Fruit fly (Drosophila melanogaster) whole organism, prepupa: ENCODE measurements around the gene SNRPG.

Experiments used
- Blimp-1 ChIP-seq: fragments of 200-800 bp; sonication (Bioruptor generic); optimal IDR thresholded peaks from 3 replicates; lab custom pipeline; 2017; ENCODE audit warnings: missing biosample characterization, missing genetic modification characterization, mild to moderate bottlenecking, moderate library complexity, missing genetic modification reagents
- CG10631 ChIP-seq: fragments of 200-800 bp; sonication (Bioruptor generic); optimal IDR thresholded peaks from 2 replicates; lab custom pipeline; 2016; ENCODE audit warnings: missing biosample characterization, missing genetic modification characterization
- CG10669 ChIP-seq: fragments of 200-800 bp; sonication (Bioruptor generic); optimal IDR thresholded peaks from 3 replicates; lab custom pipeline; 2018; ENCODE audit warnings: missing biosample characterization, mild to moderate bottlenecking, missing genetic modification characterization, moderate library complexity
- CG11762 ChIP-seq: fragments of 200-800 bp; sonication (Bioruptor generic); optimal IDR thresholded peaks from 3 replicates; lab custom pipeline; 2016; ENCODE audit warnings: missing biosample characterization, missing genetic modification characterization; ENCODE audit not compliant: insufficient read depth
- CG15336 ChIP-seq: fragments of 200-800 bp; sonication (Bioruptor generic); IDR thresholded peaks from 2 replicates; pipeline ENCODE4 v1.3.6; 2022; ENCODE audit warnings: missing biosample characterization, missing genetic modification characterization
- CG16779 ChIP-seq: fragments of 200-800 bp; sonication (Bioruptor generic); optimal IDR thresholded peaks from 3 replicates; lab custom pipeline; 2017; ENCODE audit warnings: missing biosample characterization, mild to moderate bottlenecking, missing genetic modification characterization
- CG3032 ChIP-seq: fragments of 200-800 bp; optimal IDR thresholded peaks from 2 replicates; lab custom pipeline; 2019; ENCODE audit warnings: missing biosample characterization, mild to moderate bottlenecking, missing genetic modification characterization, moderate library complexity
- CG31627 ChIP-seq: fragments of 200-800 bp; sonication (Bioruptor generic); optimal IDR thresholded peaks from 3 replicates; lab custom pipeline; 2016; ENCODE audit warnings: missing biosample characterization, missing genetic modification characterization
- CG32006 ChIP-seq: fragments of 200-800 bp; sonication (Bioruptor generic); optimal IDR thresholded peaks from 3 replicates; lab custom pipeline; 2017; ENCODE audit warnings: missing biosample characterization, mild to moderate bottlenecking, missing genetic modification characterization
- CG3919 ChIP-seq: fragments of 200-800 bp; sonication (Bioruptor generic); optimal IDR thresholded peaks from 3 replicates; lab custom pipeline; 2016; ENCODE audit warnings: missing biosample characterization, missing genetic modification characterization
- CG4318 ChIP-seq: fragments of 200-800 bp; sonication (Bioruptor generic); optimal IDR thresholded peaks from 3 replicates; lab custom pipeline; 2017; ENCODE audit warnings: missing biosample characterization, mild to moderate bottlenecking, missing genetic modification characterization
- CG6163 ChIP-seq: fragments of 200-800 bp; sonication (Bioruptor generic); IDR thresholded peaks from 3 replicates; pipeline ENCODE4 v1.3.6; 2022; ENCODE audit warnings: missing biosample characterization, missing genetic modification characterization
- CG6276 ChIP-seq: fragments of 200-800 bp; sonication (Bioruptor generic); optimal IDR thresholded peaks from 2 replicates; lab custom pipeline; 2017; ENCODE audit warnings: missing biosample characterization, mild to moderate bottlenecking, missing genetic modification characterization
- CG6792 ChIP-seq: fragments of 200-800 bp; sonication (Bioruptor generic); optimal IDR thresholded peaks from 3 replicates; lab custom pipeline; 2016; ENCODE audit warnings: missing biosample characterization, missing genetic modification characterization
- CG6808 ChIP-seq: fragments of 200-800 bp; sonication (Bioruptor generic); optimal IDR thresholded peaks from 3 replicates; lab custom pipeline; 2017; ENCODE audit warnings: missing biosample characterization, missing genetic modification characterization, mild to moderate bottlenecking, moderate library complexity, missing genetic modification reagents
- CG6854 ChIP-seq: fragments of 200-800 bp; sonication (Bioruptor generic); optimal IDR thresholded peaks from 2 replicates; lab custom pipeline; 2017; ENCODE audit warnings: missing biosample characterization, mild to moderate bottlenecking, missing genetic modification characterization
- CG7368 ChIP-seq: fragments of 200-800 bp; sonication (Bioruptor generic); optimal IDR thresholded peaks from 3 replicates; lab custom pipeline; 2016; ENCODE audit warnings: missing biosample characterization, missing genetic modification characterization
- CG8119 ChIP-seq: fragments of 200-800 bp; sonication (Bioruptor generic); IDR thresholded peaks from 3 replicates; pipeline ENCODE4 v1.3.6; 2022; ENCODE audit warnings: missing biosample characterization, missing genetic modification characterization
- CG8319 ChIP-seq: fragments of 200-800 bp; sonication (Bioruptor generic); optimal IDR thresholded peaks from 3 replicates; lab custom pipeline; 2016; ENCODE audit warnings: missing biosample characterization, missing genetic modification characterization
- CG8632 ChIP-seq: fragments of 200-800 bp; sonication (Bioruptor generic); optimal IDR thresholded peaks from 3 replicates; lab custom pipeline; 2016; ENCODE audit warnings: missing biosample characterization, missing genetic modification characterization
- CG9139 ChIP-seq: fragments of 200-800 bp; sonication (Bioruptor generic); optimal IDR thresholded peaks from 3 replicates; lab custom pipeline; 2017; ENCODE audit warnings: missing biosample characterization, mild to moderate bottlenecking, missing genetic modification characterization
- Eip75B ChIP-seq: fragments of 200-800 bp; sonication (Bioruptor generic); optimal IDR thresholded peaks from 3 replicates; lab custom pipeline; 2016; ENCODE audit warnings: missing biosample characterization, missing genetic modification characterization
- Eip78C ChIP-seq: fragments of 200-800 bp; sonication (Bioruptor generic); peaks from one replicate; lab custom pipeline; 2016; ENCODE audit warnings: missing biosample characterization, missing genetic modification characterization
- Eip93F ChIP-seq: fragments of 200-800 bp; sonication (Bioruptor generic); optimal IDR thresholded peaks from 2 replicates; lab custom pipeline; 2016; ENCODE audit warnings: missing biosample characterization, mild to moderate bottlenecking, missing genetic modification characterization
- Ets21C ChIP-seq: fragments of 200-800 bp; sonication (Bioruptor generic); optimal IDR thresholded peaks from 3 replicates; lab custom pipeline; 2016; ENCODE audit warnings: missing biosample characterization, missing genetic modification characterization
- Ets96B ChIP-seq: fragments of 200-800 bp; optimal IDR thresholded peaks from 2 replicates; lab custom pipeline; 2019; ENCODE audit warnings: missing biosample characterization, mild to moderate bottlenecking, missing genetic modification characterization, moderate library complexity
- Gug ChIP-seq: fragments of 200-800 bp; sonication (Bioruptor generic); IDR thresholded peaks from 2 replicates; pipeline ENCODE4 v1.3.6; 2022; ENCODE audit warnings: missing biosample characterization, missing genetic modification characterization
- Hr38 ChIP-seq: sonication (Bioruptor generic); optimal IDR thresholded peaks from 2 replicates; lab custom pipeline; 2016; ENCODE audit warnings: missing biosample characterization, missing genetic modification characterization
- Hr39 ChIP-seq: fragments of 200-800 bp; sonication (Bioruptor generic); optimal IDR thresholded peaks from 2 replicates; lab custom pipeline; 2016; ENCODE audit warnings: missing biosample characterization, missing genetic modification characterization
- Hr4 ChIP-seq: fragments of 200-800 bp; sonication (Bioruptor generic); optimal IDR thresholded peaks from 3 replicates; lab custom pipeline; 2016; ENCODE audit warnings: missing biosample characterization, missing genetic modification characterization
- Lpt ChIP-seq: fragments of 200-800 bp; sonication (Bioruptor generic); optimal IDR thresholded peaks from 3 replicates; lab custom pipeline; 2016; ENCODE audit warnings: missing biosample characterization, missing genetic modification characterization
- Met ChIP-seq: fragments of 200-800 bp; sonication (Bioruptor generic); optimal IDR thresholded peaks from 3 replicates; lab custom pipeline; 2016; ENCODE audit warnings: missing biosample characterization, missing genetic modification characterization
- OdsH ChIP-seq: fragments of 200-800 bp; sonication (Bioruptor generic); optimal IDR thresholded peaks from 3 replicates; lab custom pipeline; 2016; ENCODE audit warnings: missing biosample characterization, missing genetic modification characterization
- Smox ChIP-seq: fragments of 200-800 bp; sonication (Bioruptor generic); optimal IDR thresholded peaks from 3 replicates; lab custom pipeline; 2016; ENCODE audit warnings: missing biosample characterization, missing genetic modification characterization
- Sox102F ChIP-seq: fragments of 200-800 bp; sonication (Bioruptor generic); optimal IDR thresholded peaks from 2 replicates; lab custom pipeline; 2016; ENCODE audit warnings: missing biosample characterization, mild to moderate bottlenecking, missing genetic modification characterization
- Sox14 ChIP-seq: fragments of 200-800 bp; sonication (Bioruptor generic); optimal IDR thresholded peaks from 3 replicates; lab custom pipeline; 2016; ENCODE audit warnings: missing biosample characterization, missing genetic modification characterization
- achi ChIP-seq: fragments of 200-800 bp; sonication (Bioruptor generic); optimal IDR thresholded peaks from 3 replicates; lab custom pipeline; 2016; ENCODE audit warnings: missing biosample characterization, missing genetic modification characterization
- acj6 ChIP-seq: fragments of 200-800 bp; sonication (Bioruptor generic); optimal IDR thresholded peaks from 3 replicates; lab custom pipeline; 2016; ENCODE audit warnings: missing biosample characterization, missing genetic modification characterization
- dsx ChIP-seq: fragments of 200-800 bp; optimal IDR thresholded peaks from 3 replicates; lab custom pipeline; 2019; ENCODE audit warnings: missing biosample characterization, mild to moderate bottlenecking, missing genetic modification characterization, moderate library complexity; ENCODE audit not compliant: poor library complexity, severe bottlenecking
- eg ChIP-seq: fragments of 200-800 bp; sonication (Bioruptor generic); IDR thresholded peaks from 3 replicates; pipeline ENCODE4 v1.3.6; 2022; ENCODE audit warnings: missing biosample characterization, missing genetic modification characterization
- fd59A ChIP-seq: fragments of 200-800 bp; sonication (Bioruptor generic); optimal IDR thresholded peaks from 2 replicates; lab custom pipeline; 2017; ENCODE audit warnings: missing biosample characterization, mild to moderate bottlenecking, missing genetic modification characterization, missing genetic modification reagents
- net ChIP-seq: fragments of 200-800 bp; sonication (Bioruptor generic); optimal IDR thresholded peaks from 3 replicates; lab custom pipeline; 2016; ENCODE audit warnings: missing biosample characterization, missing genetic modification characterization
- salr ChIP-seq, 2 experiments: fragments of 200-800 bp; sonication (Bioruptor generic); optimal IDR thresholded peaks; 3 replicates each; lab custom pipeline; 2016 to 2018; ENCODE audit warnings: missing biosample characterization in 2 of 2, missing genetic modification characterization in 2 of 2, mild to moderate bottlenecking in 1 of 2
- spab ChIP-seq: fragments of 200-800 bp; sonication (Bioruptor generic); optimal IDR thresholded peaks from 2 replicates; lab custom pipeline; 2017; ENCODE audit warnings: missing biosample characterization, mild to moderate bottlenecking, missing genetic modification characterization, missing genetic modification reagents
- ss ChIP-seq, 2 experiments: fragments of 200-800 bp; sonication (Bioruptor generic); optimal IDR thresholded peaks; 2 replicates in 1 of 2; 3 replicates in 1 of 2; lab custom pipeline; 2017 to 2018; ENCODE audit warnings: mild to moderate bottlenecking in 2 of 2, missing biosample characterization in 2 of 2, missing genetic modification characterization in 2 of 2, moderate library complexity in 1 of 2
- svp ChIP-seq: fragments of 200-800 bp; sonication (Bioruptor generic); peaks from one replicate; lab custom pipeline; 2016; ENCODE audit warnings: missing biosample characterization, missing genetic modification characterization
- topi ChIP-seq: fragments of 200-800 bp; sonication (Bioruptor generic); optimal IDR thresholded peaks from 3 replicates; lab custom pipeline; 2016; ENCODE audit warnings: missing biosample characterization, missing genetic modification characterization
- vri ChIP-seq: fragments of 200-800 bp; sonication (Bioruptor generic); optimal IDR thresholded peaks from 3 replicates; lab custom pipeline; 2016; ENCODE audit warnings: missing biosample characterization, mild to moderate bottlenecking, missing genetic modification characterization

SNRPG gene

dm6 chrX:16640260-16641100, at the start of gene SNRPG, which contains the start of gene mthl1 (continued):
- TF ChIP-seq Met (GFP tag; lab: Kevin White, UChicago) (peak; percentile 75), CG8632 (GFP tag; lab: Kevin White, UChicago) (peak; percentile 67), spab (GFP tag; lab: Kevin White, UChicago) (peak; percentile 48), net (GFP tag; lab: Kevin White, UChicago) (peak; percentile 70), Gug (GFP tag; lab: Robert Waterston, UW) (peak; percentile 88), salr (GFP tag; optimal IDR thresholded peaks at IDR 0.05; lab: Kevin White, UChicago) (peak; percentile 71 to 81), CG6854 (GFP tag; lab: Kevin White, UChicago) (no peak), fd59A (GFP tag; lab: Kevin White, UChicago) (peak; percentile 43), CG31627 (peak; percentile 91), CG6792 (peak; percentile 68)

dm6 chrX:16689966-16690365, 49.7 kb upstream of the SNRPG start:
- TF ChIP-seq Eip78C (GFP tag; lab: Kevin White, UChicago) = peak; percentile 37
- no peak for TF ChIP-seq Eip75B (GFP tag; lab: Kevin White, UChicago)
- no peak for TF ChIP-seq CG3919
- TF ChIP-seq CG6276 (GFP tag; lab: Kevin White, UChicago) = no peak
- peak; percentile 9 for TF ChIP-seq svp (GFP tag; lab: Kevin White, UChicago)
- TF ChIP-seq Lpt (GFP tag; lab: Kevin White, UChicago) = no peak
- TF ChIP-seq Ets96B (tag; lab: Kevin White, UChicago) = peak; percentile 10
- TF ChIP-seq Smox (GFP tag; lab: Kevin White, UChicago) = no peak
- no peak for TF ChIP-seq CG10669 (GFP tag; lab: Kevin White, UChicago)
- no peak for TF ChIP-seq CG10631
- no peak for TF ChIP-seq CG32006 (GFP tag; lab: Kevin White, UChicago)
- TF ChIP-seq Sox14 = no peak
- TF ChIP-seq CG4318 (GFP tag; lab: Kevin White, UChicago) = no peak
- TF ChIP-seq Hr4 (GFP tag; lab: Kevin White, UChicago) = no peak
- TF ChIP-seq Eip93F (GFP tag; lab: Kevin White, UChicago) = no peak
- no peak for TF ChIP-seq CG7368 (GFP tag; lab: Kevin White, UChicago)
- TF ChIP-seq CG6808 = no peak
- no peak for TF ChIP-seq CG15336
- no peak for TF ChIP-seq CG8319 (GFP tag; lab: Kevin White, UChicago)
- TF ChIP-seq CG6163 (GFP tag; lab: Robert Waterston, UW) = 0 out of 3 replicates have a peak, but pooled peaks have one; percentile 6
- no peak for TF ChIP-seq CG11762
- TF ChIP-seq CG6792 = no peak
- TF ChIP-seq CG16779 (tag; lab: Kevin White, UChicago) = no peak
- peak; percentile 30 for TF ChIP-seq dsx
- no peak for TF ChIP-seq Hr39 (GFP tag; lab: Kevin White, UChicago)
- no peak for TF ChIP-seq CG9139
- TF ChIP-seq Blimp-1 (GFP tag; lab: Kevin White, UChicago) = no peak
- TF ChIP-seq Ets21C = no peak
- TF ChIP-seq OdsH = no peak
- TF ChIP-seq eg = no peak
- no peak for TF ChIP-seq acj6 (GFP tag; lab: Kevin White, UChicago)
- TF ChIP-seq vri (GFP tag; lab: Kevin White, UChicago) = no peak
- TF ChIP-seq Sox102F (GFP tag; lab: Kevin White, UChicago) = no peak
- no peak for TF ChIP-seq CG8632 (GFP tag; lab: Kevin White, UChicago)
- TF ChIP-seq Met (GFP tag; lab: Kevin White, UChicago) = no peak
- no peak for TF ChIP-seq ss (GFP tag; optimal IDR thresholded peaks at IDR 0.05; lab: Kevin White, UChicago)
- peak; percentile 5 for TF ChIP-seq CG3032 (tag; lab: Kevin White, UChicago)
- TF ChIP-seq salr (GFP tag; optimal IDR thresholded peaks at IDR 0.05; lab: Kevin White, UChicago) = no peak
- no peak for TF ChIP-seq CG31627
- no peak for TF ChIP-seq Hr38 (GFP tag; lab: Kevin White, UChicago)
- peak; percentile 51; the same call in 1 of the 3 replicates for TF ChIP-seq CG8119 (GFP tag; lab: Robert Waterston, UW)
- no peak for TF ChIP-seq topi (GFP tag; lab: Kevin White, UChicago)
- TF ChIP-seq achi (GFP tag; lab: Kevin White, UChicago) = no peak
- no peak for TF ChIP-seq net (GFP tag; lab: Kevin White, UChicago)
